Fruit fly (Drosophila melanogaster) whole organism, wandering third instar larva: ENCODE measurements around the gene CG8668.
A peak's percentile ranks its signal among the peaks of the same experiment; 100 is the strongest.

Source experiments
- Abd-B ChIP-seq: fragments of >200 bp; optimal IDR thresholded peaks from 2 replicates; lab custom pipeline; 2017; ENCODE audit warnings: missing biosample characterization, missing genetic modification characterization
- CG32264 ChIP-seq: fragments of 200-800 bp; sonication (Bioruptor generic); optimal IDR thresholded peaks from 2 replicates; lab custom pipeline; 2016; ENCODE audit warnings: missing biosample characterization, missing genetic modification characterization
- CG9705 ChIP-seq: fragments of 200-800 bp; sonication (Bioruptor generic); optimal IDR thresholded peaks from 2 replicates; lab custom pipeline; 2018; ENCODE audit warnings: missing biosample characterization, mild to moderate bottlenecking, missing genetic modification characterization
- CrebA ChIP-seq: fragments of 200-800 bp; sonication (Bioruptor generic); optimal IDR thresholded peaks from 2 replicates; lab custom pipeline; 2016; ENCODE audit warnings: missing biosample characterization, mild to moderate bottlenecking, missing genetic modification characterization, borderline replicate concordance
- Dfd ChIP-seq: fragments of >200 bp; optimal IDR thresholded peaks from 2 replicates; lab custom pipeline; 2017; ENCODE audit warnings: missing biosample characterization, missing genetic modification characterization
- Dif ChIP-seq: fragments of 200-275, 200-300 bp; sonication (Bioruptor generic); optimal IDR thresholded peaks from 2 replicates; lab custom pipeline; 2018; ENCODE audit warnings: missing biosample characterization, missing genetic modification characterization; ENCODE audit not compliant: partially characterized antibody
- GATAd ChIP-seq: sonication (Bioruptor generic); optimal IDR thresholded peaks from 2 replicates; lab custom pipeline; 2016; ENCODE audit warnings: missing biosample characterization, missing genetic modification characterization
- HLH106 ChIP-seq: fragments of 200-800 bp; optimal IDR thresholded peaks from 3 replicates; lab custom pipeline; 2019; ENCODE audit warnings: missing biosample characterization, mild to moderate bottlenecking, missing genetic modification characterization, moderate library complexity
- Hnf4 ChIP-seq: fragments of 200-800 bp; sonication (Bioruptor generic); optimal IDR thresholded peaks from 2 replicates; lab custom pipeline; 2016; ENCODE audit warnings: missing biosample characterization, mild to moderate bottlenecking, missing genetic modification characterization
- Hr78 ChIP-seq: fragments of >200 bp; optimal IDR thresholded peaks from 2 replicates; lab custom pipeline; 2017; ENCODE audit warnings: missing biosample characterization, missing genetic modification characterization
- Hr83 ChIP-seq: fragments of 200-300 bp; sonication (Bioruptor generic); optimal IDR thresholded peaks from 2 replicates; lab custom pipeline; 2016; ENCODE audit warnings: missing biosample characterization, mild to moderate bottlenecking, missing genetic modification characterization, moderate library complexity; ENCODE audit not compliant: poor library complexity, severe bottlenecking
- Jra ChIP-seq: sonication (Bioruptor generic); optimal IDR thresholded peaks from 2 replicates; lab custom pipeline; 2016; ENCODE audit warnings: missing biosample characterization, missing genetic modification characterization
- Mio ChIP-seq: sonication (Bioruptor generic); optimal IDR thresholded peaks from 2 replicates; lab custom pipeline; 2016; ENCODE audit warnings: missing biosample characterization, missing genetic modification characterization
- Myc ChIP-seq: fragments of >200 bp; optimal IDR thresholded peaks from 2 replicates; lab custom pipeline; 2017
- N ChIP-seq: fragments of >200 bp; optimal IDR thresholded peaks from 2 replicates; lab custom pipeline; 2018; ENCODE audit warnings: missing biosample characterization, missing external identifiers, missing genetic modification characterization
- OdsH ChIP-seq: fragments of 200-800 bp; sonication (Bioruptor generic); optimal IDR thresholded peaks from 2 replicates; lab custom pipeline; 2016; ENCODE audit warnings: missing biosample characterization, mild to moderate bottlenecking, missing genetic modification characterization
- Rel ChIP-seq, 2 experiments: fragments of 200-800 bp; sonication (Bioruptor generic) in 1 of 2; optimal IDR thresholded peaks; 2 replicates in 1 of 2; 3 replicates in 1 of 2; lab custom pipeline; 2016 to 2019; ENCODE audit warnings: mild to moderate bottlenecking in 2 of 2, missing biosample characterization in 2 of 2, missing genetic modification characterization in 2 of 2, moderate library complexity in 1 of 2
- Sp1 ChIP-seq: fragments of 200-800 bp; sonication (Bioruptor generic); optimal IDR thresholded peaks from 3 replicates; lab custom pipeline; 2019; ENCODE audit warnings: missing biosample characterization, mild to moderate bottlenecking, missing genetic modification characterization, moderate library complexity
- Vsx2 ChIP-seq: fragments of 200-300, 225-300 bp; sonication (Bioruptor generic); optimal IDR thresholded peaks from 2 replicates; lab custom pipeline; 2018; ENCODE audit warnings: missing biosample characterization, missing genetic modification characterization; ENCODE audit not compliant: partially characterized antibody
- br ChIP-seq: fragments of 200-800 bp; sonication (Bioruptor generic); optimal IDR thresholded peaks from 2 replicates; lab custom pipeline; 2016; ENCODE audit warnings: missing biosample characterization, missing genetic modification characterization
- brk ChIP-seq: fragments of 200-800 bp; sonication (Bioruptor generic); optimal IDR thresholded peaks from 2 replicates; lab custom pipeline; 2016; ENCODE audit warnings: missing biosample characterization, mild to moderate bottlenecking, missing genetic modification characterization
- dl ChIP-seq, 2 experiments: fragments of 175-275, 200-275 bp in 1 of 2; fragments of 200-275 bp in 1 of 2; sonication (Bioruptor generic); optimal IDR thresholded peaks; lab custom pipeline; 2018; ENCODE audit warnings: mild to moderate bottlenecking in 2 of 2, missing biosample characterization in 2 of 2, missing genetic modification characterization in 2 of 2, moderate library complexity in 2 of 2; ENCODE audit not compliant: partially characterized antibody in 2 of 2, insufficient read depth in 1 of 2
- dmrt93B ChIP-seq: fragments of 200-800 bp; sonication (Bioruptor generic); optimal IDR thresholded peaks from 2 replicates; lab custom pipeline; 2018; ENCODE audit warnings: missing biosample characterization, mild to moderate bottlenecking, missing genetic modification characterization
- dsf ChIP-seq: sonication (Bioruptor generic); optimal IDR thresholded peaks from 2 replicates; lab custom pipeline; 2016; ENCODE audit warnings: missing biosample characterization, missing genetic modification characterization, borderline replicate concordance
- ey ChIP-seq: fragments of 200-800 bp; sonication (Bioruptor generic); optimal IDR thresholded peaks from 2 replicates; lab custom pipeline; 2016; ENCODE audit warnings: missing biosample characterization, missing genetic modification characterization
- foxo ChIP-seq, 2 experiments: fragments of 200-800 bp; sonication (Bioruptor generic); optimal IDR thresholded peaks; 2 replicates in 1 of 2; 3 replicates in 1 of 2; lab custom pipeline; 2016 to 2017; ENCODE audit warnings: missing biosample characterization in 2 of 2, missing genetic modification characterization in 2 of 2
- fru ChIP-seq: fragments of 200-800 bp; sonication (Bioruptor generic); optimal IDR thresholded peaks from 3 replicates; lab custom pipeline; 2016; ENCODE audit warnings: missing biosample characterization, mild to moderate bottlenecking, missing genetic modification characterization
- h ChIP-seq: fragments of 200-800 bp; sonication (Bioruptor generic); optimal IDR thresholded peaks from 3 replicates; lab custom pipeline; 2016; ENCODE audit warnings: missing biosample characterization, mild to moderate bottlenecking, missing genetic modification characterization
- jim ChIP-seq: fragments of 175-275, 200-325 bp; sonication (Bioruptor generic); optimal IDR thresholded peaks from 2 replicates; lab custom pipeline; 2016; ENCODE audit warnings: missing biosample characterization, mild to moderate bottlenecking, missing genetic modification characterization
- lola ChIP-seq: fragments of >200 bp; optimal IDR thresholded peaks from 2 replicates; lab custom pipeline; 2017; ENCODE audit warnings: missing biosample characterization, missing genetic modification characterization
- pan ChIP-seq: fragments of >200 bp; optimal IDR thresholded peaks from 2 replicates; lab custom pipeline; 2017
- psq ChIP-seq: fragments of 200-800 bp; sonication (Bioruptor generic); optimal IDR thresholded peaks from 3 replicates; lab custom pipeline; 2017; ENCODE audit warnings: missing biosample characterization, mild to moderate bottlenecking, missing genetic modification characterization, moderate library complexity
- rgr ChIP-seq: fragments of 200-800 bp; sonication (Bioruptor generic); optimal IDR thresholded peaks from 3 replicates; lab custom pipeline; 2016; ENCODE audit warnings: missing biosample characterization, mild to moderate bottlenecking, missing genetic modification characterization
- sage ChIP-seq: fragments of 200-800 bp; sonication (Bioruptor generic); optimal IDR thresholded peaks from 2 replicates; lab custom pipeline; 2016; ENCODE audit warnings: missing biosample characterization, mild to moderate bottlenecking, missing genetic modification characterization
- sv ChIP-seq: fragments of 200-800 bp; sonication (Bioruptor generic); optimal IDR thresholded peaks from 3 replicates; lab custom pipeline; 2016; ENCODE audit warnings: missing biosample characterization, missing genetic modification characterization
- tai ChIP-seq: sonication (Bioruptor generic); optimal IDR thresholded peaks from 2 replicates; lab custom pipeline; 2016; ENCODE audit warnings: missing biosample characterization, missing genetic modification characterization
- usp ChIP-seq: fragments of >200 bp; optimal IDR thresholded peaks from 2 replicates; lab custom pipeline; 2017; ENCODE audit warnings: missing biosample characterization, missing genetic modification characterization
- woc ChIP-seq: sonication (Bioruptor generic); optimal IDR thresholded peaks from 2 replicates; lab custom pipeline; 2016; ENCODE audit warnings: missing biosample characterization, mild to moderate bottlenecking, missing genetic modification characterization

CG8668 gene

DNA sequence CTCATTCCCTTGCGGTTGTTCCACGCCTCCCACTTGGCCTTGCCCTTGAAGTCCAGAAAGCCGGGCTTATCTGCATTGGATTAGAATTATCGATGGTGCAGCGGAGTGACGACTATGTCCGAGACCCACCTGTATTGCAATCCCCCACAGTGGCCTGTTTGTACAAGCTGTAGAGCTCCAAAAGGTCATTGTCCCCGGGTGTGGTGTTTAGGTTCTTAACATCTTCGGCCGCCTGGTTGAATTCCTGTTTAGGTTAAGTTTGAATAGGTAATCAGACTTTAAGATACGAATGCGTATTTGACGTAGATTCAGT lies 35.1 kb downstream of the CG8668 start:
- no peak for TF ChIP-seq psq (GFP tag; lab: Kevin White, UChicago)
- no peak for TF ChIP-seq pan (lab: Kevin White, UChicago)
- no peak for TF ChIP-seq Vsx2 (GFP tag; lab: Kevin White, UChicago)
- no peak for TF ChIP-seq Dfd (GFP tag; lab: Kevin White, UChicago)
- TF ChIP-seq Abd-B (GFP tag; lab: Kevin White, UChicago), result no peak
- no peak for TF ChIP-seq sage (GFP tag; lab: Kevin White, UChicago)
- no peak for TF ChIP-seq Mio (GFP tag; lab: Kevin White, UChicago)

DNA sequence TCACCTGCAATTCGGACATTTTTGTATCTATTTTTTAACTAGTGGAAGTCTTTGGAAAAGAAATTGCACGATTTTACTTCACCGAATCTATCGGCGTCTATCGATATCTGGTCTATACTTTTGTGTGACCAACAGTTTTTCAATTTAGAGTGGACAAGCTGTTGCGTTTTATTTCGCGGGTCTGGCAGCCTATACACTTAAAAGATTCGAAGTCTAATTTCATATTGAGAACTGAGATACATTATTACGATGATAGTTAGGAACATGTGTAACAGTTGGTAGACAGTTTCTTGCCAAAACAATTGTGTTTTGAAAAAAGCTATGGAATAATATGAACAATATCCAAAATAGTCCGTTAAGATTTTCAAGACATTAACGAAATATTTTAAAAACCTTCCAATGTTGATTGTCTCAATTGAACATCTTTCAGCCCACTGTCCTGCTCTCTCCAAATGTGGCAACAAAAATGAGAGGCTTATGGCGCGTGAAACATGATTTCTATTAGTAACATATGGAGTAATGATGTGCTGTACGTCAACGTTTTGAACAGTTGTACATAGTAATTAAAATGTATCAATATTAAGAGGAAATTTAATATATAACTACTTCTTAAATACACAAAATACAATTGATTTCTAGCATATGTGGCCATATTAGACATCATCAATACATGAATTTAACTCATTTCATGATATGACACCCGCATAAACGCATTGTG lies 35.7 kb downstream of the CG8668 start, which contains the start of gene Acbp1:
TSS of gene Acbp1 (minus strand) at position 146 of the 718 bp plus-strand sequence.
- TF ChIP-seq Hr83 (GFP tag; lab: Kevin White, UChicago) (peak; percentile 90), h (peak; percentile 94), GATAd (GFP tag; lab: Kevin White, UChicago) (peak; percentile 67), sv (GFP tag; lab: Kevin White, UChicago) (peak; percentile 95), ey (GFP tag; lab: Kevin White, UChicago) (peak; percentile 89), Hnf4 (GFP tag; lab: Kevin White, UChicago) (peak; percentile 90), rgr (GFP tag; lab: Kevin White, UChicago) (peak; percentile 96), Hr78 (GFP tag; lab: Kevin White, UChicago) (no peak), CrebA (GFP tag; lab: Kevin White, UChicago) (peak; percentile 38), Myc (no peak), Sp1 (GFP tag; lab: Kevin White, UChicago) (peak; percentile 99), br (GFP tag; lab: Kevin White, UChicago) (peak; percentile 94), Dfd (GFP tag; lab: Kevin White, UChicago) (no peak), foxo (GFP tag; optimal IDR thresholded peaks at IDR 0.05; lab: Kevin White, UChicago) (peak; percentile 53 to 96), usp (GFP tag; lab: Kevin White, UChicago) (no peak), fru (peak; percentile 95), dl (GFP tag; optimal IDR thresholded peaks at IDR 0.05; lab: Kevin White, UChicago; ENCODE audit: insufficient read depth in 1 of 2, partially characterized antibody in 2 of 2) (no peak), Rel (GFP tag; optimal IDR thresholded peaks at IDR 0.05; lab: Kevin White, UChicago) (peak; percentile 92), Rel (tag; optimal IDR thresholded peaks at IDR 0.05; lab: Kevin White, UChicago) (peak; percentile 90), HLH106 (tag; lab: Kevin White, UChicago) (peak; percentile 97), CG9705 (GFP tag; lab: Kevin White, UChicago) (peak; percentile 94), brk (GFP tag; lab: Kevin White, UChicago) (peak; percentile 95), Abd-B (GFP tag; lab: Kevin White, UChicago) (no peak), Vsx2 (GFP tag; lab: Kevin White, UChicago) (no peak), CG32264 (GFP tag; lab: Kevin White, UChicago) (peak; percentile 45), OdsH (peak; percentile 97), dmrt93B (peak; percentile 90), sage (GFP tag; lab: Kevin White, UChicago) (peak; percentile 92), pan (lab: Kevin White, UChicago) (no peak), jim (GFP tag; lab: Kevin White, UChicago) (no peak), woc (GFP tag; lab: Kevin White, UChicago) (peak; percentile 98), lola (GFP tag; lab: Kevin White, UChicago) (no peak), Mio (GFP tag; lab: Kevin White, UChicago) (peak; percentile 51), Jra (GFP tag; lab: Kevin White, UChicago) (peak; percentile 80), tai (GFP tag; lab: Kevin White, UChicago) (peak; percentile 95), psq (GFP tag; lab: Kevin White, UChicago) (peak; percentile 86), Dif (no peak), dsf (GFP tag; lab: Kevin White, UChicago) (peak; percentile 73), N (no peak)
